Fruit fly (Drosophila melanogaster): ENCODE data around the gene Ddx56.

Ddx56 gene

DNA sequence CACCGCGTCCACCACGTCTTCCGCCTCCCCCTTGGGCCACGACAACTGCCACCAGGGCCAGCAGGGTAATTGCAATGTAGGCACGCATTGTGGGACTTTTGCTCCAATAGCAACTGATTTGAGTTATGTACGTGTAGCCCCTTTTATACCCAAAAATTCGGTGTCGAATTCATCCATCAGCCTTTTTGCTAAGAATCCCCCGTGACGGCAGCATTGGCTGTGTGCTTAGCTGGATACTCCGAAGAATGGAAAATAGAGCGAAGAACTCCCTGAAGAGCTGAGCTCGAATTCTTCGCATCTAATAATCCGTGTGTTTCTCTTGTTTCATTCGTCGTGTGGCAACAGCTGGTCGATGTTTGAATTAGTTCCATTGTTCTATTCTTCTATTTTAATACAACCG, 41.4 kb upstream of the Ddx56 start, which contains the start of gene CG10918:
Gene CG10918 (minus strand): TSS at position 101 of the 400 bp plus-strand sequence.
- TF ChIP-seq Vsx1 (GFP tag; optimal IDR thresholded peaks at IDR 0.05): no peak
- TF ChIP-seq CG31224 (GFP tag; IDR thresholded peaks at IDR 0.05): no peak
- TF ChIP-seq CG7556 (GFP tag; optimal IDR thresholded peaks at IDR 0.05): no peak
- TF ChIP-seq CG14965 (GFP tag; optimal IDR thresholded peaks at IDR 0.05; ENCODE audit: borderline replicate concordance): no peak
- TF ChIP-seq tx (GFP tag; optimal IDR thresholded peaks at IDR 0.05): no peak
- no peak for TF ChIP-seq H15 (GFP tag; IDR thresholded peaks at IDR 0.05)
- TF ChIP-seq Trl (optimal IDR thresholded peaks at IDR 0.05): no peak
- no peak for TF ChIP-seq Trl (GFP tag; optimal IDR thresholded peaks at IDR 0.05)

DNA sequence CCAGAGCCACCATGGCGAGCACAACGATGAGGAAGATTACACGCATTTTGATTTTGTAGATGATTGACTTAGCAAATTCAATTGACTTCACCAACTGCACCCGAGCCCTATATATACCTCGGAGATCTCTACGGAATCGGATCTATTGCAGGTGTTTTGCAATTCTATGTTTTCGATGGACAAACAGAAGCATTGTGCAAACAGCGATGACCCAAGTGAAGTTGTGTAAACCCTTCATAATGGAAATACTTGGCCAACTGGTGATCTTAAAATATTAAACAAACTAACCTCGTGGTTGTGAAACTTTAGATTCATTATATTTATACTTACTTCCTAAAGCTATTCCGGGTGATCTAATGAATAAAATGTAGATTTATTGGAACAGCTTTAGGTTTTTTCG, 14.9 kb upstream of the Ddx56 start, which contains the start of gene whe:
Gene whe (minus strand): TSS at position 101 of the 400 bp plus-strand sequence.
- TF ChIP-seq tx (GFP tag; optimal IDR thresholded peaks at IDR 0.05) (no peak), CG10267 (tag; optimal IDR thresholded peaks at IDR 0.05) (no peak), org-1 (GFP tag; optimal IDR thresholded peaks at IDR 0.05) (no peak), CG34376 (GFP tag; optimal IDR thresholded peaks at IDR 0.05) (no peak), trem (tag; optimal IDR thresholded peaks at IDR 0.05) (no peak), CG12299 (tag; optimal IDR thresholded peaks at IDR 0.05) (no peak), lov (optimal IDR thresholded peaks at IDR 0.05) (no peak), lov (GFP tag; IDR thresholded peaks at IDR 0.05) (no peak), scrt (GFP tag; optimal IDR thresholded peaks at IDR 0.05) (no peak), Stat92E (GFP tag; optimal IDR thresholded peaks at IDR 0.05) (no peak), Kr (GFP tag; optimal IDR thresholded peaks at IDR 0.05) (no peak)

DNA sequence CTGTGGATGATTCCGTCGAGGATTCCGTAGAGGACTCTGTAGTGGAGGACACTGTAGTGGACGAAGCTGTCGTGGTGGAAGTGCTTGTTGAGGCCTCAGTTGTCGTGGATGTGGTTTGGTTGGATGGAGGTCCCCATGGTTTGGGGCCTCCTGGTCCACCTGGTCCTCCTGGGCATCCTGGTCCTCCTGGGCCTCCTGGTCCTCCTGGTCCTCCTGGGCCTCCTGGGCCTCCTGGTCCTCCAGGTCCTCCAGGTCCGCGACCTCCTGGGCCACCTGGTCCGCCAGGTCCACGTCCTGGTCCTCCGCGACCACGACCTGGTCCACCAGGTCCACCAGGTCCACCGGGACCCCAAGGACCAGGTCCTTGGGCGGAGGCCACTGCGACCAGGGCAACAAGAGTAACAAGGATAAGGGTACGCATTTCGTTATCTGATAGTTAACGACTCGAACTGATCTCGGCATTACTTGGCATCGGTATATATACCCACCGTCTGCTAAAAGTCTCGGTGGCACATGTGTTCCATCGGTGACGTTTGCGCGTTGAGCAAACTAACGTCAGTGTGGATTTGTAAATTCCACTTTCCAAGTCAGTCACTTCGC, 9.2 kb upstream of the Ddx56 start, which contains the start of gene lcs:
Gene lcs (minus strand): TSS at position 457 of the 600 bp plus-strand sequence.
- no peak for TF ChIP-seq chinmo (GFP tag; IDR thresholded peaks at IDR 0.05; ENCODE audit: partially characterized antibody)
- peak; percentile 82 for TF ChIP-seq Hr39 (optimal IDR thresholded peaks at IDR 0.05)

DNA sequence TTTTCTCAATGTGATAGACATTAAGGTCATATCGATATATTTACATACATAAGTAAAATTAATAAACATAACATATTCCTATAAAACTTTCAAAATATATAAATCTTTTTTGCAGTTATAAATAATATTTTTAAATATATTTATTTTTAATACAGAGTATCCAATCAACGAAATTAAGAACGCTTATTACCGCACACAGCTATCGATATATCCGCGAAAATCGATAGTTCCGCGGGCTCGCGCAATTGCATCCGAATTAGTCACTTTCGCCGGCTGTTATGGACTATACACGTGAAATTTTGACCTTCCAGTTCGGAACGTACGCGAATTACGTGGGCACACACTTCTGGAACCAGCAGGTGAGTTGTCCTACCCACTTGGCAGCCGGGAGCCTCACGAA, 988 bp upstream of the Ddx56 start, which contains the start of gene mst:
Gene mst (plus strand): TSS at position 244 of the 400 bp plus-strand sequence.
- peak; percentile 60; the same call in 2 of the 3 replicates for TF ChIP-seq knrl (GFP tag; IDR thresholded peaks at IDR 0.05; ENCODE audit: partially characterized antibody)
- TF ChIP-seq schlank (tag; optimal IDR thresholded peaks at IDR 0.05): no peak
- no peak for TF ChIP-seq ken (GFP tag; IDR thresholded peaks at IDR 0.05)
- peak; percentile 69 for TF ChIP-seq E2f2 (GFP tag; IDR thresholded peaks at IDR 0.05)
- TF ChIP-seq cas (GFP tag; IDR thresholded peaks at IDR 0.05): no peak
- no peak for TF ChIP-seq Hand (GFP tag; optimal IDR thresholded peaks at IDR 0.05)
- peak; percentile 78 for TF ChIP-seq CG13287 (GFP tag; IDR thresholded peaks at IDR 0.05; ENCODE audit: partially characterized antibody)
- no peak for TF ChIP-seq CG13424 (tag; optimal IDR thresholded peaks at IDR 0.05)
- TF ChIP-seq CG10959 (GFP tag; IDR thresholded peaks at IDR 0.05): no peak
- TF ChIP-seq Dp (GFP tag; optimal IDR thresholded peaks at IDR 0.05): peak; percentile 51
- TF ChIP-seq CG2116 (GFP tag; optimal IDR thresholded peaks at IDR 0.05): peak; percentile 30
- TF ChIP-seq CG12744 (GFP tag; optimal IDR thresholded peaks at IDR 0.05): no peak
- no peak for TF ChIP-seq GATAe (GFP tag; conservative IDR thresholded peaks at IDR 0.05)
- peak; percentile 47 for TF ChIP-seq row (GFP tag; IDR thresholded peaks at IDR 0.05)
- TF ChIP-seq Doc3 (GFP tag; IDR thresholded peaks at IDR 0.05; ENCODE audit: partially characterized antibody): peak; percentile 58; the same call in 1 of the 3 replicates
- no peak for TF ChIP-seq CG15011 (GFP tag; optimal IDR thresholded peaks at IDR 0.05)
- TF ChIP-seq CG4707 (GFP tag; optimal IDR thresholded peaks at IDR 0.05): no peak
- TF ChIP-seq BEAF-32 (GFP tag; optimal IDR thresholded peaks at IDR 0.05): peak; percentile 59
- TF ChIP-seq hbn (GFP tag; IDR thresholded peaks at IDR 0.05; ENCODE audit: partially characterized antibody): peak; percentile 65; the same call in 1 of the 2 replicates
- no peak for TF ChIP-seq CG7987 (GFP tag; optimal IDR thresholded peaks at IDR 0.05)
- peak; percentile 70 for TF ChIP-seq CG34224 (GFP tag; IDR thresholded peaks at IDR 0.05; ENCODE audit: partially characterized antibody)
- no peak for TF ChIP-seq ac (GFP tag; optimal IDR thresholded peaks at IDR 0.05)
- TF ChIP-seq unc-4 (GFP tag; IDR thresholded peaks at IDR 0.05; ENCODE audit: partially characterized antibody): peak; percentile 64
- TF ChIP-seq CG4282 (GFP tag; optimal IDR thresholded peaks at IDR 0.05): no peak
- TF ChIP-seq CG7928 (GFP tag; optimal IDR thresholded peaks at IDR 0.05): no peak
